Worm (Caenorhabditis elegans): ENCODE data around the gene glr-7.

DNA sequence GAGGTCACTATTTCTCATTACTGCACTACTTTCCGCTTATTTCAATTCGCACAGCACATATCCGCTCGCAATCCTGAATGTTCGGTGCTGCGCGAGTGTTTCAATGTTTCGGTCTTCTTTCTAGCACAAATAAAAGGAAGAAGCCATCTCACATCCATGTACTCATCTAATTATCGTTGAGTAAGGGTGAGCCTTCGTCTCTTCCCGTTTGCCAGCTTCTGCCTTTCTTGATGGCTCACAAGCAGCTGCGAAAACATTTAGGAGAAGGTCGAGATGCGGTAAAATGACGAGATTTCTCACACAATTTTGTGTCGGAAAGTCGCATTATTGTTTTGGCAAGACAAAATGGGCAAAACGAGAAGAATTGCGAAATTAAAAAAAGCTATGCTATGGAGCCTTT is 35.2 kb upstream of the glr-7 start:
- TF ChIP-seq pha-4 (tag; optimal IDR thresholded peaks at IDR 0.05) (no peak), F57C9.4 (tag; optimal IDR thresholded peaks at IDR 0.05) (no peak), ceh-91 (GFP tag; IDR thresholded peaks at IDR 0.05) (no peak), ztf-3 (GFP tag; optimal IDR thresholded peaks at IDR 0.05) (no peak), snpc-3.4 (tag; optimal IDR thresholded peaks at IDR 0.05) (no peak), lin-26 (GFP tag; IDR thresholded peaks at IDR 0.05) (no peak), let-607 (tag; optimal IDR thresholded peaks at IDR 0.05) (no peak), snpc-4 (GFP tag; optimal IDR thresholded peaks at IDR 0.05) (no peak), snpc-4 (tag; optimal IDR thresholded peaks at IDR 0.05) (no peak), dpl-1 (GFP tag; optimal IDR thresholded peaks at IDR 0.05) (no peak), nfya-1 (tag; optimal IDR thresholded peaks at IDR 0.05; ENCODE audit: borderline replicate concordance, insufficient read depth) (no peak), aptf-3 (GFP tag; IDR thresholded peaks at IDR 0.05) (no peak), C17E4.6 (GFP tag; IDR thresholded peaks at IDR 0.05) (no peak)
